Fruit fly (Drosophila melanogaster): ENCODE data around the gene Surf6.

The Surf6 gene

DNA sequence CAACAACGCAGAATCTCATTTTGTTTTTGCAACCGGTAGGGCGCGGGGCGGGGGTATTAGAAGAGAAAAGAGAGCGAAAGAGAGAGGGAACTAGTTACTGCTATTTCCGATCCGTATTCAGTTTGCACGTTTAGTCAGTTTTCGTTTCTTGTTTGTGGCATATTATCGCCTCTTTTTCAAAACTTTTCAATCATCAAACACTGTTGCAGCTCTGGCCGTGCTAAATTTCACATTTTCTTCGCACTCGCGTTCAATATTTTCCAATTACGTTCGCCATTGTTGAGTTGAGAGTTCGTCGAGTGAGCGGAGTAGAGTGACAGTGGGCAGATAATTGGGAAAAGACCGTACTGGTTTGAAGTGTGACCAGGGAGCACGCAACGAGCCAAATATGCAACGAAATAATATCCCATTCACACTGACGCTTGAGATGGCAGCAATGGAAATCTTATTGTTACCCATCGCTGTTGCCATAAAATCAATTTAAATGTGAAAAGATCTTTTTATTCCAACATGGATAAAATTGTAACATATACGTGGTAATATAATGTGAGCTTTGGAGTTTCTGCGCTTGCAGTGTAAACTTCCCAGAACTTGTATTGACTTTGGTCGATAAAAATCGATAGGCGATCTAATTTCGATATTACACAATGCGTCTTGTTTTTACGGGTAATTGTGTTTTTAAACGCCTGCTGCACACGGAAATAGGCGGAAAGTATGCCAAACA is 43.5 kb downstream of the Surf6 start, which contains the start of the genes Ire1 and Mrm2 (continued):
- TF ChIP-seq Pdp1 (GFP tag; optimal IDR thresholded peaks at IDR 0.05) (peak; percentile 92 to 93), phol (tag; optimal IDR thresholded peaks at IDR 0.05) (peak; percentile 91), unc-4 (GFP tag; IDR thresholded peaks at IDR 0.05; ENCODE audit: partially characterized antibody) (peak; percentile 79), lola (GFP tag; optimal IDR thresholded peaks at IDR 0.05) (peak in 2 of 3 experiments; percentile 79 to 100), CG10274 (GFP tag; optimal IDR thresholded peaks at IDR 0.05) (no peak), CG8281 (tag; optimal IDR thresholded peaks at IDR 0.05) (peak; percentile 49), CG11560 (tag; IDR thresholded peaks at IDR 0.05) (peak; percentile 64; the same call in 1 of the 3 replicates), luna (GFP tag; optimal IDR thresholded peaks at IDR 0.05) (peak; percentile 65), CG30403 (GFP tag; optimal IDR thresholded peaks at IDR 0.05) (peak; percentile 89), az2 (GFP tag; optimal IDR thresholded peaks at IDR 0.05) (peak; percentile 80), CG32772 (GFP tag; IDR thresholded peaks at IDR 0.05) (peak; percentile 77), Bdp1 (GFP tag; optimal IDR thresholded peaks at IDR 0.05) (peak; percentile 75), lov (optimal IDR thresholded peaks at IDR 0.05) (no peak), lov (GFP tag; IDR thresholded peaks at IDR 0.05) (peak; percentile 74; the same call in 1 of the 3 replicates), Dad (GFP tag; optimal IDR thresholded peaks at IDR 0.05) (peak; percentile 68), CG32532 (GFP tag; IDR thresholded peaks at IDR 0.05) (peak; percentile 84), schlank (tag; optimal IDR thresholded peaks at IDR 0.05) (peak; percentile 39), sob (GFP tag; IDR thresholded peaks at IDR 0.05) (peak; percentile 86), CG9609 (GFP tag; optimal IDR thresholded peaks at IDR 0.05) (peak; percentile 92), GATAe (GFP tag; conservative IDR thresholded peaks at IDR 0.05) (peak; percentile 39; the same call in 1 of the 2 replicates), dmrt99B (tag; optimal IDR thresholded peaks at IDR 0.05) (peak; percentile 71), CG12236 (GFP tag; optimal IDR thresholded peaks at IDR 0.05) (peak; percentile 71), CG1603 (tag; optimal IDR thresholded peaks at IDR 0.05) (peak; percentile 94), dmrt11E (tag; optimal IDR thresholded peaks at IDR 0.05) (peak; percentile 83), CG5245 (GFP tag; optimal IDR thresholded peaks at IDR 0.05) (peak; percentile 60), CG12219 (GFP tag; optimal IDR thresholded peaks at IDR 0.05) (peak; percentile 6), gce (GFP tag; IDR thresholded peaks at IDR 0.05) (0 out of 3 replicates have a peak, but pooled peaks have one; percentile 55), ttk (GFP tag; IDR thresholded peaks at IDR 0.05) (peak; percentile 81), Sin3A (optimal IDR thresholded peaks at IDR 0.05) (peak; percentile 97), NfI (GFP tag; optimal IDR thresholded peaks at IDR 0.05) (peak; percentile 72), Ptx1 (GFP tag; IDR thresholded peaks at IDR 0.05) (peak; percentile 89), gsb (GFP tag; IDR thresholded peaks at IDR 0.05) (peak; percentile 64; the same call in 1 of the 2 replicates), jing (GFP tag; optimal IDR thresholded peaks at IDR 0.05) (peak; percentile 59), NK7.1 (GFP tag; optimal IDR thresholded peaks at IDR 0.05) (peak; percentile 62), CG4282 (GFP tag; optimal IDR thresholded peaks at IDR 0.05) (peak; percentile 77), CG13123 (GFP tag; optimal IDR thresholded peaks at IDR 0.05) (peak; percentile 54), bcd (GFP tag; optimal IDR thresholded peaks at IDR 0.05) (peak; percentile 80), ash1 (GFP tag; optimal IDR thresholded peaks at IDR 0.05) (no peak), br (optimal IDR thresholded peaks at IDR 0.05) (no peak), en (GFP tag; optimal IDR thresholded peaks at IDR 0.05) (peak; percentile 67), sens-2 (GFP tag; IDR thresholded peaks at IDR 0.05) (no peak), CG4617 (GFP tag; optimal IDR thresholded peaks at IDR 0.05; ENCODE audit: borderline replicate concordance) (peak; percentile 94), chinmo (GFP tag; IDR thresholded peaks at IDR 0.05; ENCODE audit: partially characterized antibody) (peak; percentile 80; the same call in 1 of the 4 replicates), CG17328 (GFP tag; IDR thresholded peaks at IDR 0.05) (peak; percentile 75), crol (GFP tag; IDR thresholded peaks at IDR 0.05) (peak; percentile 92), zf30C (GFP tag; optimal IDR thresholded peaks at IDR 0.05) (no peak), Hr39 (optimal IDR thresholded peaks at IDR 0.05) (no peak), CG6254 (GFP tag; optimal IDR thresholded peaks at IDR 0.05) (peak; percentile 39), CG32767 (GFP tag; IDR thresholded peaks at IDR 0.05) (peak; percentile 36; the same call in 1 of the 2 replicates), CG2116 (GFP tag; optimal IDR thresholded peaks at IDR 0.05) (peak; percentile 91)
